Worm (Caenorhabditis elegans): ENCODE data around the gene dpf-5.

dpf-5 gene

ce11 chrIV:4776501-4776900 lies 29.9 kb downstream of the dpf-5 start:
- peak; percentile 76; the same call in 1 of the 2 replicates for TF ChIP-seq nfyb-1 (GFP tag; IDR thresholded peaks at IDR 0.05)
- TF ChIP-seq mel-28 (tag; optimal IDR thresholded peaks at IDR 0.05; ENCODE audit: borderline replicate concordance) = no peak

ce11 chrIV:4776001-4776400 lies 30.4 kb downstream of the dpf-5 start, which contains the start of gene R11E3.19:
Gene R11E3.19, minus strand, starts transcription at chrIV:4776101.
- TF ChIP-seq lir-1 (GFP tag; conservative IDR thresholded peaks at IDR 0.05) (no peak), egrh-3 (GFP tag; IDR thresholded peaks at IDR 0.05) (no peak), attf-5 (GFP tag; optimal IDR thresholded peaks at IDR 0.05) (no peak), hmg-20 (GFP tag; IDR thresholded peaks at IDR 0.05) (no peak), F52B5.7 (tag; optimal IDR thresholded peaks at IDR 0.05) (no peak), T07F8.4 (tag; optimal IDR thresholded peaks at IDR 0.05) (no peak), xnd-1 (tag; optimal IDR thresholded peaks at IDR 0.05) (no peak), sdz-38 (tag; optimal IDR thresholded peaks at IDR 0.05) (no peak), F55B11.4 (tag; optimal IDR thresholded peaks at IDR 0.05; ENCODE audit: borderline replicate concordance, insufficient read depth) (no peak), F57C9.4 (tag; optimal IDR thresholded peaks at IDR 0.05) (no peak), nhr-90 (tag; optimal IDR thresholded peaks at IDR 0.05) (no peak), zim-3 (tag; optimal IDR thresholded peaks at IDR 0.05) (no peak), snpc-1.3 (tag; optimal IDR thresholded peaks at IDR 0.05; ENCODE audit: insufficient read depth) (no peak), Y53G8AR.9 (GFP tag; conservative IDR thresholded peaks at IDR 0.05) (no peak), Y79H2A.3 (GFP tag; conservative IDR thresholded peaks at IDR 0.05) (no peak), ztf-18 (tag; optimal IDR thresholded peaks at IDR 0.05) (no peak), tlf-1 (GFP tag; optimal IDR thresholded peaks at IDR 0.05) (no peak), K11D2.4 (GFP tag; IDR thresholded peaks at IDR 0.05) (no peak), C06A6.2 (GFP tag; conservative IDR thresholded peaks at IDR 0.05) (no peak)

- TF ChIP-seq egrh-3 (GFP tag; IDR thresholded peaks at IDR 0.05) = no peak
- peak; percentile 4 for TF ChIP-seq nhr-80 (tag; optimal IDR thresholded peaks at IDR 0.05)
Measured at ce11 chrIV:4771792-4772191, 34.6 kb downstream of the dpf-5 start, which contains the start of gene R11E3.2. Gene R11E3.2, plus strand, starts transcription at chrIV:4772092.

ce11 chrIV:4764422-4764821 lies 42.0 kb downstream of the dpf-5 start, which contains the start of gene npp-26:
Gene npp-26, plus strand, starts transcription at chrIV:4764722.
- TF ChIP-seq die-1 (tag; optimal IDR thresholded peaks at IDR 0.05) (no peak), Y79H2A.3 (GFP tag; conservative IDR thresholded peaks at IDR 0.05) (no peak), B0019.2 (GFP tag; conservative IDR thresholded peaks at IDR 0.05) (no peak), lin-35 (GFP tag; optimal IDR thresholded peaks at IDR 0.05) (no peak), unc-62 (GFP tag; optimal IDR thresholded peaks at IDR 0.05) (no peak), mel-28 (tag; optimal IDR thresholded peaks at IDR 0.05; ENCODE audit: borderline replicate concordance) (no peak), dox-1 (GFP tag; IDR thresholded peaks at IDR 0.05) (no peak), ZK185.1 (tag; optimal IDR thresholded peaks at IDR 0.05; ENCODE audit: poor library complexity, severe bottlenecking) (no peak), F37B4.10 (GFP tag; IDR thresholded peaks at IDR 0.05) (no peak), F33H1.4 (GFP tag; IDR thresholded peaks at IDR 0.05) (no peak), unc-130 (GFP tag; optimal IDR thresholded peaks at IDR 0.05) (no peak), ccch-3 (GFP tag; optimal IDR thresholded peaks at IDR 0.05) (no peak), nfyb-1 (GFP tag; IDR thresholded peaks at IDR 0.05) (no peak), F52B5.7 (tag; optimal IDR thresholded peaks at IDR 0.05) (no peak), F49E8.2 (tag; optimal IDR thresholded peaks at IDR 0.05; ENCODE audit: insufficient read depth) (no peak), ztf-18 (tag; optimal IDR thresholded peaks at IDR 0.05) (no peak), C17E4.6 (GFP tag; IDR thresholded peaks at IDR 0.05) (no peak), Y53G8AR.9 (GFP tag; conservative IDR thresholded peaks at IDR 0.05) (no peak), mxl-1 (tag; optimal IDR thresholded peaks at IDR 0.05) (no peak), hlh-26 (GFP tag; conservative IDR thresholded peaks at IDR 0.05) (no peak)

Data from whole organism, young adult.